Fruit fly (Drosophila melanogaster) Kc167 (cell line): ENCODE data around the gene CG42249.

Source experiments
- Myc ChIP-seq: fragments of >200 bp; optimal IDR thresholded peaks from 2 replicates; lab custom pipeline; 2017; ENCODE audit warnings: missing external identifiers
- h ChIP-seq: fragments of >200 bp; optimal IDR thresholded peaks from 3 replicates; lab custom pipeline; 2018; ENCODE audit warnings: missing external identifiers
- insv ChIP-seq: fragments of >200 bp; optimal IDR thresholded peaks from 3 replicates; lab custom pipeline; 2018; ENCODE audit warnings: missing external identifiers
- ttk ChIP-seq: sonication (Bioruptor generic); optimal IDR thresholded peaks from 2 replicates; lab custom pipeline; 2017; ENCODE audit warnings: missing external identifiers

DNA sequence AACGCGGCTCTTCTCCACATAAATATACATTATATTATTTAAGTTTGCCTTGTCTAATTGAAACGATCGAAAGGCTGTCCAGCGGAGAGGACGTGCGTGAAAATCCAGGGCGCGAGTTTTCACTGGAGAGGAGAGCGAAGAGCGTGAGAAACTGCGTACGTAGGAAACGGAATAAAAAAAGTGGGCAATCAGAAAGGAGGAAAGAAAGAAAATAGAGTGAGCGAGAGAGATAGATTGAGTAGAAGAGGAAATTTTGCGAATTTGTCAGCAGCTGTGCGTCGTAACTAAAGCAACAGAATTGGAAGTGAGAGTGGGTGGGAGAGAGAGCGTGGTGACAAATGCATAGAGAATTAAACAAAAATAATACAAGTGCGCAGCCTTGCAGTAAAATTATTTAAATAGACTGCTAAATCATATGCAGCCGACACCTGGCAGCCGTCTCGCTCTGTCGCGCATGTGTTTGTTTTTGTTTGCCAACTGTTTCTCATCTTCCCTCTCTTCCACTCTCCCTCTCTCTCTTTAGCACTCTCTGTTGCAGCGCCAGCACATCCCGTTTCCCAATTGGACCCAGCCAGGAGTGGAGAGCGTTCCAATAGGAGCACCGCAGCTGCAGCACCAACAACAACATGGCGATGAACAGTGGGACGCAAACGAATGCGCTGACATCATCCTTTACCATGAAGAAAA lies 58.6 kb downstream of the CG42249 start:
- TF ChIP-seq h (lab: Kevin White, UChicago), result no peak
- TF ChIP-seq Myc (lab: Kevin White, UChicago), result no peak
- no peak for TF ChIP-seq insv (lab: Kevin White, UChicago)
- no peak for TF ChIP-seq ttk
